Worm (Caenorhabditis elegans) whole organism, mixed stage, embryonic: ENCODE results near the gene F28C6.5.

Experiments used
- ham-2 ChIP-seq: fragments of 200-800 bp; sonication (Bioruptor generic); optimal IDR thresholded peaks from 2 replicates; lab custom pipeline; 2018; ENCODE audit warnings: mild to moderate bottlenecking, missing genetic modification characterization, missing compliant biosample characterization
- ztf-11 ChIP-seq: fragments of 150-350 bp; optimal IDR thresholded peaks from 2 replicates; lab custom pipeline; 2014; ENCODE audit warnings: missing biosample characterization, missing genetic modification characterization

- no peak for TF ChIP-seq ham-2
- TF ChIP-seq ztf-11 (tag; lab: Kevin White, UChicago): no peak
Observed at ce11 chrII:8643627-8644356, 44.5 kb downstream of the F28C6.5 start.
